Worm (Caenorhabditis elegans): ENCODE measurements around the gene rnp-4.
A peak's percentile ranks its signal among the peaks of the same experiment; 100 is the strongest.

rnp-4 gene

ce11 chrIII:4449357-4449756 lies 43.3 kb downstream of the rnp-4 start:
- no peak for TF ChIP-seq hlh-1 (tag; optimal IDR thresholded peaks at IDR 0.05)
- TF ChIP-seq ham-2 (GFP tag; optimal IDR thresholded peaks at IDR 0.05): no peak
- no peak for TF ChIP-seq flh-1 (GFP tag; optimal IDR thresholded peaks at IDR 0.05)
- no peak for TF ChIP-seq ceh-39 (tag; optimal IDR thresholded peaks at IDR 0.05)
- no peak for TF ChIP-seq lin-13 (tag; optimal IDR thresholded peaks at IDR 0.05)
- TF ChIP-seq ceh-43 (GFP tag; optimal IDR thresholded peaks at IDR 0.05): no peak
- TF ChIP-seq mep-1 (tag; optimal IDR thresholded peaks at IDR 0.05): no peak
- no peak for TF ChIP-seq pha-4 (tag; optimal IDR thresholded peaks at IDR 0.05)
- TF ChIP-seq mls-2 (tag; optimal IDR thresholded peaks at IDR 0.05): no peak
- no peak for TF ChIP-seq ceh-83 (GFP tag; optimal IDR thresholded peaks at IDR 0.05)
- no peak for TF ChIP-seq unc-120 (tag; optimal IDR thresholded peaks at IDR 0.05; ENCODE audit: poor library complexity, severe bottlenecking)
- TF ChIP-seq sptf-1 (tag; optimal IDR thresholded peaks at IDR 0.05): no peak
- no peak for TF ChIP-seq elt-3 (tag; optimal IDR thresholded peaks at IDR 0.05)
- no peak for TF ChIP-seq cnd-1 (tag; optimal IDR thresholded peaks at IDR 0.05)
- no peak for TF ChIP-seq unc-62 (GFP tag; optimal IDR thresholded peaks at IDR 0.05)
- no peak for TF ChIP-seq nhr-76 (tag; optimal IDR thresholded peaks at IDR 0.05)

- TF ChIP-seq ceh-43 (GFP tag; optimal IDR thresholded peaks at IDR 0.05) (no peak), unc-120 (tag; optimal IDR thresholded peaks at IDR 0.05; ENCODE audit: poor library complexity, severe bottlenecking) (no peak), lsy-2 (tag; optimal IDR thresholded peaks at IDR 0.05) (no peak), nhr-237 (tag; optimal IDR thresholded peaks at IDR 0.05) (no peak), ceh-83 (GFP tag; optimal IDR thresholded peaks at IDR 0.05) (no peak), M03D4.4 (tag; optimal IDR thresholded peaks at IDR 0.05) (no peak), sptf-1 (tag; optimal IDR thresholded peaks at IDR 0.05) (no peak), cnd-1 (tag; optimal IDR thresholded peaks at IDR 0.05) (no peak), elt-1 (tag; optimal IDR thresholded peaks at IDR 0.05; ENCODE audit: borderline replicate concordance, insufficient read depth) (no peak), lin-13 (tag; optimal IDR thresholded peaks at IDR 0.05) (no peak), hlh-1 (tag; optimal IDR thresholded peaks at IDR 0.05) (no peak), nhr-2 (tag; optimal IDR thresholded peaks at IDR 0.05) (no peak), snpc-4 (tag; optimal IDR thresholded peaks at IDR 0.05) (no peak), ham-2 (GFP tag; optimal IDR thresholded peaks at IDR 0.05) (no peak), sem-2 (GFP tag; optimal IDR thresholded peaks at IDR 0.05) (no peak), elt-3 (tag; optimal IDR thresholded peaks at IDR 0.05) (no peak), lin-32 (GFP tag; optimal IDR thresholded peaks at IDR 0.05) (no peak), mab-5 (tag; optimal IDR thresholded peaks at IDR 0.05) (no peak), nhr-76 (tag; optimal IDR thresholded peaks at IDR 0.05) (no peak)
Measured at ce11 chrIII:4449893-4450579, 44.0 kb downstream of the rnp-4 start, which contains the start of gene ceh-43. Gene ceh-43, minus strand, starts transcription at chrIII:4449943.

ce11 chrIII:4450773-4451423 lies 44.8 kb downstream of the rnp-4 start:
- TF ChIP-seq mls-2 (tag; optimal IDR thresholded peaks at IDR 0.05) (peak; percentile 50), ham-2 (GFP tag; optimal IDR thresholded peaks at IDR 0.05) (peak; percentile 44), mep-1 (tag; optimal IDR thresholded peaks at IDR 0.05) (no peak), lsy-2 (tag; optimal IDR thresholded peaks at IDR 0.05) (peak; percentile 71), sptf-1 (tag; optimal IDR thresholded peaks at IDR 0.05) (peak; percentile 39), ceh-43 (GFP tag; optimal IDR thresholded peaks at IDR 0.05) (peak; percentile 99)

ce11 chrIII:4452749-4453148 lies 46.7 kb downstream of the rnp-4 start:
- no peak for TF ChIP-seq nhr-28 (tag; optimal IDR thresholded peaks at IDR 0.05)
- TF ChIP-seq nhr-2 (tag; optimal IDR thresholded peaks at IDR 0.05): no peak
- TF ChIP-seq ceh-43 (GFP tag; optimal IDR thresholded peaks at IDR 0.05): peak; percentile 99
- TF ChIP-seq ceh-83 (GFP tag; optimal IDR thresholded peaks at IDR 0.05): no peak
- no peak for TF ChIP-seq sem-2 (GFP tag; optimal IDR thresholded peaks at IDR 0.05)
- no peak for TF ChIP-seq sptf-1 (tag; optimal IDR thresholded peaks at IDR 0.05)
- no peak for TF ChIP-seq ztf-11 (tag; optimal IDR thresholded peaks at IDR 0.05)
- TF ChIP-seq lsy-2 (tag; optimal IDR thresholded peaks at IDR 0.05): no peak
- no peak for TF ChIP-seq ham-2 (GFP tag; optimal IDR thresholded peaks at IDR 0.05)
- peak; percentile 30 for TF ChIP-seq mls-2 (tag; optimal IDR thresholded peaks at IDR 0.05)

ce11 chrIII:4453301-4453700 lies 47.2 kb downstream of the rnp-4 start:
- no peak for TF ChIP-seq zip-8 (tag; optimal IDR thresholded peaks at IDR 0.05)
- TF ChIP-seq flh-1 (GFP tag; optimal IDR thresholded peaks at IDR 0.05): no peak
- no peak for TF ChIP-seq bed-3 (GFP tag; optimal IDR thresholded peaks at IDR 0.05)
- no peak for TF ChIP-seq elt-3 (tag; optimal IDR thresholded peaks at IDR 0.05)
- no peak for TF ChIP-seq M03D4.4 (tag; optimal IDR thresholded peaks at IDR 0.05)
- no peak for TF ChIP-seq lin-13 (tag; optimal IDR thresholded peaks at IDR 0.05)
- no peak for TF ChIP-seq lsy-2 (tag; optimal IDR thresholded peaks at IDR 0.05)
- TF ChIP-seq blmp-1 (tag; optimal IDR thresholded peaks at IDR 0.05): no peak
- no peak for TF ChIP-seq pha-4 (tag; optimal IDR thresholded peaks at IDR 0.05)
- TF ChIP-seq nhr-2 (tag; optimal IDR thresholded peaks at IDR 0.05): no peak

All from whole organism, mixed stage, embryonic.